Fruit fly (Drosophila melanogaster) whole organism, prepupa: ENCODE results near the gene CG12229.

Experiments used
- CG10669 ChIP-seq: fragments of 200-800 bp; sonication (Bioruptor generic); optimal IDR thresholded peaks from 3 replicates; lab custom pipeline; 2018; ENCODE audit warnings: missing biosample characterization, mild to moderate bottlenecking, missing genetic modification characterization, moderate library complexity
- CG11294 ChIP-seq: fragments of 200-800 bp; sonication (Bioruptor generic); IDR thresholded peaks from 2 replicates; pipeline ENCODE4 v1.3.6; 2022; ENCODE audit warnings: missing biosample characterization, missing genetic modification characterization
- CG11762 ChIP-seq: fragments of 200-800 bp; sonication (Bioruptor generic); optimal IDR thresholded peaks from 3 replicates; lab custom pipeline; 2016; ENCODE audit warnings: missing biosample characterization, missing genetic modification characterization; ENCODE audit not compliant: insufficient read depth
- CG15336 ChIP-seq: fragments of 200-800 bp; sonication (Bioruptor generic); IDR thresholded peaks from 2 replicates; pipeline ENCODE4 v1.3.6; 2022; ENCODE audit warnings: missing biosample characterization, missing genetic modification characterization
- CG16779 ChIP-seq: fragments of 200-800 bp; sonication (Bioruptor generic); optimal IDR thresholded peaks from 3 replicates; lab custom pipeline; 2017; ENCODE audit warnings: missing biosample characterization, mild to moderate bottlenecking, missing genetic modification characterization
- CG3032 ChIP-seq: fragments of 200-800 bp; optimal IDR thresholded peaks from 2 replicates; lab custom pipeline; 2019; ENCODE audit warnings: missing biosample characterization, mild to moderate bottlenecking, missing genetic modification characterization, moderate library complexity
- CG31627 ChIP-seq: fragments of 200-800 bp; sonication (Bioruptor generic); optimal IDR thresholded peaks from 3 replicates; lab custom pipeline; 2016; ENCODE audit warnings: missing biosample characterization, missing genetic modification characterization
- CG32006 ChIP-seq: fragments of 200-800 bp; sonication (Bioruptor generic); optimal IDR thresholded peaks from 3 replicates; lab custom pipeline; 2017; ENCODE audit warnings: missing biosample characterization, mild to moderate bottlenecking, missing genetic modification characterization
- CG34406 ChIP-seq: fragments of 200-800 bp; sonication (Bioruptor generic); optimal IDR thresholded peaks from 3 replicates; lab custom pipeline; 2016; ENCODE audit warnings: missing biosample characterization, missing genetic modification characterization
- CG3919 ChIP-seq: fragments of 200-800 bp; sonication (Bioruptor generic); optimal IDR thresholded peaks from 3 replicates; lab custom pipeline; 2016; ENCODE audit warnings: missing biosample characterization, missing genetic modification characterization
- CG4318 ChIP-seq: fragments of 200-800 bp; sonication (Bioruptor generic); optimal IDR thresholded peaks from 3 replicates; lab custom pipeline; 2017; ENCODE audit warnings: missing biosample characterization, mild to moderate bottlenecking, missing genetic modification characterization
- CG6163 ChIP-seq: fragments of 200-800 bp; sonication (Bioruptor generic); IDR thresholded peaks from 3 replicates; pipeline ENCODE4 v1.3.6; 2022; ENCODE audit warnings: missing biosample characterization, missing genetic modification characterization
- CG6792 ChIP-seq: fragments of 200-800 bp; sonication (Bioruptor generic); optimal IDR thresholded peaks from 3 replicates; lab custom pipeline; 2016; ENCODE audit warnings: missing biosample characterization, missing genetic modification characterization
- CG6808 ChIP-seq: fragments of 200-800 bp; sonication (Bioruptor generic); optimal IDR thresholded peaks from 3 replicates; lab custom pipeline; 2017; ENCODE audit warnings: missing biosample characterization, missing genetic modification characterization, mild to moderate bottlenecking, moderate library complexity, missing genetic modification reagents
- CG8119 ChIP-seq: fragments of 200-800 bp; sonication (Bioruptor generic); IDR thresholded peaks from 3 replicates; pipeline ENCODE4 v1.3.6; 2022; ENCODE audit warnings: missing biosample characterization, missing genetic modification characterization
- CG8319 ChIP-seq: fragments of 200-800 bp; sonication (Bioruptor generic); optimal IDR thresholded peaks from 3 replicates; lab custom pipeline; 2016; ENCODE audit warnings: missing biosample characterization, missing genetic modification characterization
- CG8632 ChIP-seq: fragments of 200-800 bp; sonication (Bioruptor generic); optimal IDR thresholded peaks from 3 replicates; lab custom pipeline; 2016; ENCODE audit warnings: missing biosample characterization, missing genetic modification characterization
- Eip75B ChIP-seq: fragments of 200-800 bp; sonication (Bioruptor generic); optimal IDR thresholded peaks from 3 replicates; lab custom pipeline; 2016; ENCODE audit warnings: missing biosample characterization, missing genetic modification characterization
- Eip78C ChIP-seq: fragments of 200-800 bp; sonication (Bioruptor generic); peaks from one replicate; lab custom pipeline; 2016; ENCODE audit warnings: missing biosample characterization, missing genetic modification characterization
- Eip93F ChIP-seq: fragments of 200-800 bp; sonication (Bioruptor generic); optimal IDR thresholded peaks from 2 replicates; lab custom pipeline; 2016; ENCODE audit warnings: missing biosample characterization, mild to moderate bottlenecking, missing genetic modification characterization
- Ets21C ChIP-seq: fragments of 200-800 bp; sonication (Bioruptor generic); optimal IDR thresholded peaks from 3 replicates; lab custom pipeline; 2016; ENCODE audit warnings: missing biosample characterization, missing genetic modification characterization
- Gug ChIP-seq: fragments of 200-800 bp; sonication (Bioruptor generic); IDR thresholded peaks from 2 replicates; pipeline ENCODE4 v1.3.6; 2022; ENCODE audit warnings: missing biosample characterization, missing genetic modification characterization
- Hr38 ChIP-seq: sonication (Bioruptor generic); optimal IDR thresholded peaks from 2 replicates; lab custom pipeline; 2016; ENCODE audit warnings: missing biosample characterization, missing genetic modification characterization
- Hr4 ChIP-seq: fragments of 200-800 bp; sonication (Bioruptor generic); optimal IDR thresholded peaks from 3 replicates; lab custom pipeline; 2016; ENCODE audit warnings: missing biosample characterization, missing genetic modification characterization
- Lpt ChIP-seq: fragments of 200-800 bp; sonication (Bioruptor generic); optimal IDR thresholded peaks from 3 replicates; lab custom pipeline; 2016; ENCODE audit warnings: missing biosample characterization, missing genetic modification characterization
- OdsH ChIP-seq: fragments of 200-800 bp; sonication (Bioruptor generic); optimal IDR thresholded peaks from 3 replicates; lab custom pipeline; 2016; ENCODE audit warnings: missing biosample characterization, missing genetic modification characterization
- Smox ChIP-seq: fragments of 200-800 bp; sonication (Bioruptor generic); optimal IDR thresholded peaks from 3 replicates; lab custom pipeline; 2016; ENCODE audit warnings: missing biosample characterization, missing genetic modification characterization
- Sox102F ChIP-seq: fragments of 200-800 bp; sonication (Bioruptor generic); optimal IDR thresholded peaks from 2 replicates; lab custom pipeline; 2016; ENCODE audit warnings: missing biosample characterization, mild to moderate bottlenecking, missing genetic modification characterization
- Sox14 ChIP-seq: fragments of 200-800 bp; sonication (Bioruptor generic); optimal IDR thresholded peaks from 3 replicates; lab custom pipeline; 2016; ENCODE audit warnings: missing biosample characterization, missing genetic modification characterization
- Sox15 ChIP-seq: fragments of 200-800 bp; sonication (Bioruptor generic); optimal IDR thresholded peaks from 3 replicates; lab custom pipeline; 2016; ENCODE audit warnings: missing biosample characterization, missing genetic modification characterization
- cyc ChIP-seq: fragments of 200-800 bp; sonication (Bioruptor generic); optimal IDR thresholded peaks from 3 replicates; lab custom pipeline; 2016; ENCODE audit warnings: missing biosample characterization, missing genetic modification characterization
- dsx ChIP-seq: fragments of 200-800 bp; optimal IDR thresholded peaks from 3 replicates; lab custom pipeline; 2019; ENCODE audit warnings: missing biosample characterization, mild to moderate bottlenecking, missing genetic modification characterization, moderate library complexity; ENCODE audit not compliant: poor library complexity, severe bottlenecking
- eg ChIP-seq: fragments of 200-800 bp; sonication (Bioruptor generic); IDR thresholded peaks from 3 replicates; pipeline ENCODE4 v1.3.6; 2022; ENCODE audit warnings: missing biosample characterization, missing genetic modification characterization
- esn ChIP-seq: fragments of 200-800 bp; sonication (Bioruptor generic); optimal IDR thresholded peaks from 2 replicates; lab custom pipeline; 2016; ENCODE audit warnings: missing biosample characterization, mild to moderate bottlenecking, missing genetic modification characterization, moderate library complexity
- fd59A ChIP-seq: fragments of 200-800 bp; sonication (Bioruptor generic); optimal IDR thresholded peaks from 2 replicates; lab custom pipeline; 2017; ENCODE audit warnings: missing biosample characterization, mild to moderate bottlenecking, missing genetic modification characterization, missing genetic modification reagents
- fd85E ChIP-seq: fragments of 200-800 bp; sonication (Bioruptor generic); optimal IDR thresholded peaks from 3 replicates; lab custom pipeline; 2016; ENCODE audit warnings: missing biosample characterization, missing genetic modification characterization
- fkh ChIP-seq: fragments of 200-800 bp; sonication (Bioruptor generic); optimal IDR thresholded peaks from 3 replicates; lab custom pipeline; 2017; ENCODE audit warnings: missing biosample characterization, mild to moderate bottlenecking, missing genetic modification characterization, moderate library complexity
- lz ChIP-seq: fragments of 200-800 bp; sonication (Bioruptor generic); optimal IDR thresholded peaks from 3 replicates; lab custom pipeline; 2016; ENCODE audit warnings: missing biosample characterization, missing genetic modification characterization
- net ChIP-seq: fragments of 200-800 bp; sonication (Bioruptor generic); optimal IDR thresholded peaks from 3 replicates; lab custom pipeline; 2016; ENCODE audit warnings: missing biosample characterization, missing genetic modification characterization
- pdm3 ChIP-seq: fragments of 200-800 bp; sonication (Bioruptor generic); optimal IDR thresholded peaks from 3 replicates; lab custom pipeline; 2016; ENCODE audit warnings: missing biosample characterization, missing genetic modification characterization
- salr ChIP-seq, 2 experiments: fragments of 200-800 bp; sonication (Bioruptor generic); optimal IDR thresholded peaks; 3 replicates each; lab custom pipeline; 2016 to 2018; ENCODE audit warnings: missing biosample characterization in 2 of 2, missing genetic modification characterization in 2 of 2, mild to moderate bottlenecking in 1 of 2
- ss ChIP-seq, 2 experiments: fragments of 200-800 bp; sonication (Bioruptor generic); optimal IDR thresholded peaks; 2 replicates in 1 of 2; 3 replicates in 1 of 2; lab custom pipeline; 2017 to 2018; ENCODE audit warnings: mild to moderate bottlenecking in 2 of 2, missing biosample characterization in 2 of 2, missing genetic modification characterization in 2 of 2, moderate library complexity in 1 of 2
- topi ChIP-seq: fragments of 200-800 bp; sonication (Bioruptor generic); optimal IDR thresholded peaks from 3 replicates; lab custom pipeline; 2016; ENCODE audit warnings: missing biosample characterization, missing genetic modification characterization
- vri ChIP-seq: fragments of 200-800 bp; sonication (Bioruptor generic); optimal IDR thresholded peaks from 3 replicates; lab custom pipeline; 2016; ENCODE audit warnings: missing biosample characterization, mild to moderate bottlenecking, missing genetic modification characterization

CG12229 gene

DNA sequence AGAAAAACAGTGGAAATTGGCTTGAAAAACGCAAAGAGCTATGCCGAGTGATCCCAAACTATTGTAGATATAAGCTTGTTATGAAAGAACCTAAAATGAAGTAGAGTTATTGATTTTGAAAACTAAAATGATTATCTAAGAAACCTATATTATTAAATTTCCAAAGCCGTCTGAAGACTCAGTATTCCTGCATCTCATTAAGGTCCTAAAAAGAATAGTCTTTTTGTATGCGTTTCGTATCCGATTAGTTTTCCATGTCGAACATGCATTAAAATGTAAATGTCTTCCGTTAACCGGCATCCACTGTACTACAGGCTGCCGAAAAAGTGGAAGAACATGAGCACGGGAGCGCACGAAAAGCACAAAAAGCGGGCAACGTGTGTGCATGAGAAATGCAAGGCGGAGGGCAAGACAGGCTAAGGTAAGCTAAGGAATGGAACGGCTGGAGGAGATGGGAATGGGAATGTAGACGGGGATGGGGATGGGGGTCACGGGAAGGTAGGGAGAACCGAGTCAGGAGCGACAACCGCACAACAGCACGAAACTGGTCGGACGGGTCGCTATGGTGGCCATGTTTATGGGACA is 15.5 kb downstream of the CG12229 start (continued):
- TF ChIP-seq CG6792 (peak; percentile 88), Hr38 (GFP tag; lab: Kevin White, UChicago) (no peak), CG10669 (GFP tag; lab: Kevin White, UChicago) (peak; percentile 75), lz (peak; percentile 84), Gug (GFP tag; lab: Robert Waterston, UW) (no peak), CG34406 (GFP tag; lab: Kevin White, UChicago) (peak; percentile 84), dsx (peak; percentile 78), Eip78C (GFP tag; lab: Kevin White, UChicago) (peak; percentile 98), pdm3 (peak; percentile 85)

DNA sequence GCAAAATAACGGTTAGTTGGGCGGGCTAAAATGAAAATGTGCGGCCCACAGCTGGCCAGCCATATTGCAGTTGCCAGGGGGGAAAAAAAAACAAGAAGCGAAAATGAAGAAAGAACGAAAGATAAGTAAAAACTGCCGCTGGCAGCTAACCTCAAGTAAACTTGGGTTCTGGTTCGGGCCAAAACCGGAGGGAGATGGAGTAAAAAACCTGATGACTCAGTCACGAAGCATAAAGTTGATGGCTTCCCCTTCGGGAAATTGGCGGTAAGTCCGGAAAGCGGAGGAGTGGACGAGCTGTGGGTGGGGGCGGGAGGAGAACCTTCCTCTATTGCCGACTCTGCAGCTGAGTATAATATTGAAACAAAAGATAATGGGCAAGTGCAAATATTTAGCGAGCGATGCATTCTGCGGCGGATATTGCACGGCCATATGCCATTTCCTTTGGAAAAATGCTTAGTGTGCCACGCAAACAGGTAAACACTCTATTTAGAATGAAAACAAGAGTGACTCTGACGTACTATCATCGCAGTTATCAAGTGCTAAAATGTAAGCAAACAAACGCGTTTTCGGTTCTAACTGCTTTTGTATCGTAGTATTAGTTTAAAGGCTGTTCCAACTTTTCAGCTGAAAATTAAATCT is 17.0 kb downstream of the CG12229 start:
- TF ChIP-seq eg (0 out of 3 replicates have a peak, but pooled peaks have one; percentile 7), CG3032 (tag; lab: Kevin White, UChicago) (no peak), fd85E (GFP tag; lab: Kevin White, UChicago) (no peak), CG3919 (GFP tag; lab: Kevin White, UChicago) (no peak), CG6163 (0 out of 3 replicates have a peak, but pooled peaks have one; percentile 36), fkh (GFP tag; lab: Kevin White, UChicago) (peak; percentile 81), Eip78C (GFP tag; lab: Kevin White, UChicago) (peak; percentile 37)

- TF ChIP-seq esn (GFP tag; lab: Kevin White, UChicago) (peak; percentile 63), Eip75B (peak; percentile 81), CG3032 (tag; lab: Kevin White, UChicago) (peak; percentile 86), CG8119 (no peak; the same call in 2 of the 3 replicates), cyc (GFP tag; lab: Kevin White, UChicago) (peak; percentile 23), topi (GFP tag; lab: Kevin White, UChicago) (peak; percentile 63), vri (GFP tag; lab: Kevin White, UChicago) (no peak), CG11762 (GFP tag; lab: Kevin White, UChicago) (peak; percentile 61), net (GFP tag; lab: Kevin White, UChicago) (peak; percentile 76), Eip93F (GFP tag; lab: Kevin White, UChicago) (no peak), lz (peak; percentile 40), Smox (GFP tag; lab: Kevin White, UChicago) (peak; percentile 44), salr (GFP tag; optimal IDR thresholded peaks at IDR 0.05; lab: Kevin White, UChicago) (peak; percentile 28 to 84), CG15336 (no peak), Sox14 (GFP tag; lab: Kevin White, UChicago) (peak; percentile 59), CG6163 (peak; percentile 80), Sox102F (GFP tag; lab: Kevin White, UChicago) (peak; percentile 20), Eip78C (GFP tag; lab: Kevin White, UChicago) (peak; percentile 95), Ets21C (GFP tag; lab: Kevin White, UChicago) (peak; percentile 14), Sox15 (GFP tag; lab: Kevin White, UChicago) (peak; percentile 70), CG8319 (peak; percentile 59), CG6808 (GFP tag; lab: Kevin White, UChicago) (peak; percentile 85), Hr4 (GFP tag; lab: Kevin White, UChicago) (peak; percentile 12), CG32006 (GFP tag; lab: Kevin White, UChicago) (peak; percentile 42), CG31627 (GFP tag; lab: Kevin White, UChicago) (no peak), CG16779 (peak; percentile 43), CG6792 (peak; percentile 61), fd59A (GFP tag; lab: Kevin White, UChicago) (peak; percentile 84), OdsH (peak; percentile 76), CG11294 (no peak), ss (GFP tag; optimal IDR thresholded peaks at IDR 0.05; lab: Kevin White, UChicago) (peak; percentile 91 to 94), CG8632 (GFP tag; lab: Kevin White, UChicago) (peak; percentile 71), Hr38 (GFP tag; lab: Kevin White, UChicago) (no peak), CG3919 (GFP tag; lab: Kevin White, UChicago) (peak; percentile 78), CG4318 (GFP tag; lab: Kevin White, UChicago) (no peak), Lpt (GFP tag; lab: Kevin White, UChicago) (no peak)
Observed at dm6 chr3L:17415967-17416749, 20.1 kb downstream of the CG12229 start.
